Fruit fly (Drosophila melanogaster) whole organism, adult: ENCODE measurements around the gene CG10208.

ENCODE experiments used
- CG11617 ChIP-seq: fragments of 200-800 bp; sonication (Bioruptor generic); optimal IDR thresholded peaks from 2 replicates; lab custom pipeline; 2017; ENCODE audit warnings: mild to moderate bottlenecking, missing biosample characterization, missing genetic modification reagents, missing genetic modification characterization
- CG12768 ChIP-seq: fragments of 200-800 bp; sonication (Bioruptor generic); optimal IDR thresholded peaks from 2 replicates; lab custom pipeline; 2017; ENCODE audit warnings: missing biosample characterization, missing genetic modification characterization, mild to moderate bottlenecking, moderate library complexity, missing genetic modification reagents
- CG14711 ChIP-seq: fragments of 200-800 bp; sonication (Bioruptor generic); optimal IDR thresholded peaks from 2 replicates; lab custom pipeline; 2018; ENCODE audit warnings: missing biosample characterization, mild to moderate bottlenecking, missing genetic modification characterization, moderate library complexity
- CG1620 ChIP-seq: fragments of 200-800 bp; sonication (Bioruptor generic); optimal IDR thresholded peaks from 2 replicates; lab custom pipeline; 2016; ENCODE audit warnings: missing biosample characterization, missing genetic modification characterization
- CG33017 ChIP-seq: fragments of 200-800 bp; sonication (Bioruptor generic); optimal IDR thresholded peaks from 2 replicates; lab custom pipeline; 2018; ENCODE audit warnings: missing biosample characterization, mild to moderate bottlenecking, missing genetic modification characterization, moderate library complexity
- CG5204 ChIP-seq: fragments of 200-800 bp; sonication (Bioruptor generic); optimal IDR thresholded peaks from 2 replicates; lab custom pipeline; 2016; ENCODE audit warnings: missing biosample characterization, missing genetic modification characterization
- CG7045 ChIP-seq: fragments of 200-800 bp; sonication (Bioruptor generic); optimal IDR thresholded peaks from 2 replicates; lab custom pipeline; 2017; ENCODE audit warnings: missing biosample characterization, mild to moderate bottlenecking, missing genetic modification characterization
- CG7101 ChIP-seq: fragments of 200-800 bp; sonication (Bioruptor generic); optimal IDR thresholded peaks from 2 replicates; lab custom pipeline; 2018; ENCODE audit warnings: missing biosample characterization, mild to moderate bottlenecking, missing genetic modification characterization, moderate library complexity
- Clk ChIP-seq: fragments of 200-800 bp; sonication (Bioruptor generic); optimal IDR thresholded peaks from 2 replicates; lab custom pipeline; 2017; ENCODE audit warnings: missing biosample characterization, missing genetic modification characterization
- Crg-1 ChIP-seq: fragments of 200-800 bp; sonication (Bioruptor generic); optimal IDR thresholded peaks from 2 replicates; lab custom pipeline; 2016; ENCODE audit warnings: missing biosample characterization, missing genetic modification characterization
- Hr96 ChIP-seq: fragments of 200-800 bp; sonication (Bioruptor generic); optimal IDR thresholded peaks from 2 replicates; lab custom pipeline; 2016; ENCODE audit warnings: missing biosample characterization, missing genetic modification characterization
- Mnt ChIP-seq: fragments of 200-800 bp; sonication (Bioruptor generic); optimal IDR thresholded peaks from 2 replicates; lab custom pipeline; 2016; ENCODE audit warnings: missing biosample characterization, mild to moderate bottlenecking, missing genetic modification characterization
- bab1 ChIP-seq: fragments of 200-800 bp; sonication (Bioruptor generic); optimal IDR thresholded peaks from 3 replicates; lab custom pipeline; 2019; ENCODE audit warnings: missing biosample characterization, mild to moderate bottlenecking, missing genetic modification characterization, moderate library complexity
- cic ChIP-seq: fragments of 200-800 bp; sonication (Bioruptor generic); optimal IDR thresholded peaks from 2 replicates; lab custom pipeline; 2017; ENCODE audit warnings: missing biosample characterization, mild to moderate bottlenecking, missing genetic modification characterization, moderate library complexity
- cnc ChIP-seq, 2 experiments: fragments of >200 bp; optimal IDR thresholded peaks; 2 replicates each; lab custom pipeline; 2017
- kay ChIP-seq: fragments of 200-800 bp; sonication (Bioruptor generic); peaks from one replicate; lab custom pipeline; 2016; ENCODE audit warnings: missing biosample characterization, missing genetic modification characterization, borderline replicate concordance
- ovo ChIP-seq: fragments of 200-800 bp; sonication (Bioruptor generic); optimal IDR thresholded peaks from 2 replicates; lab custom pipeline; 2016; ENCODE audit warnings: missing biosample characterization, missing genetic modification characterization
- pad ChIP-seq: fragments of 200-800 bp; sonication (Bioruptor generic); optimal IDR thresholded peaks from 3 replicates; lab custom pipeline; 2017; ENCODE audit warnings: missing biosample characterization, missing genetic modification characterization, mild to moderate bottlenecking, moderate library complexity, missing genetic modification reagents
- tj ChIP-seq: fragments of 200-800 bp; sonication (Bioruptor generic); optimal IDR thresholded peaks from 3 replicates; lab custom pipeline; 2017; ENCODE audit warnings: missing biosample characterization, mild to moderate bottlenecking, missing genetic modification characterization, moderate library complexity
- toe ChIP-seq: fragments of 200-800 bp; sonication (Bioruptor generic); optimal IDR thresholded peaks from 2 replicates; lab custom pipeline; 2016; ENCODE audit warnings: missing biosample characterization, missing genetic modification characterization

The CG10208 gene

dm6 chr3R:23740968-23741367, 33.0 kb downstream of the CG10208 start:
- TF ChIP-seq Mnt (GFP tag; lab: Kevin White, UChicago) (no peak), CG12768 (GFP tag; lab: Kevin White, UChicago) (no peak), ovo (GFP tag; lab: Kevin White, UChicago) (no peak), Crg-1 (no peak), pad (GFP tag; lab: Kevin White, UChicago) (no peak), bab1 (GFP tag; lab: Kevin White, UChicago) (no peak), CG11617 (GFP tag; lab: Kevin White, UChicago) (no peak), tj (GFP tag; lab: Kevin White, UChicago) (no peak), cic (GFP tag; lab: Kevin White, UChicago) (no peak), Hr96 (GFP tag; lab: Kevin White, UChicago) (no peak), CG7101 (tag; lab: Kevin White, UChicago) (no peak), cnc (optimal IDR thresholded peaks at IDR 0.05; lab: Kevin White, UChicago) (no peak)

- TF ChIP-seq Mnt (GFP tag; lab: Kevin White, UChicago) (no peak), bab1 (GFP tag; lab: Kevin White, UChicago) (no peak), kay (no peak), tj (GFP tag; lab: Kevin White, UChicago) (no peak), CG11617 (GFP tag; lab: Kevin White, UChicago) (no peak), CG7101 (tag; lab: Kevin White, UChicago) (no peak), CG5204 (no peak), CG7045 (GFP tag; lab: Kevin White, UChicago) (no peak)
Observed at dm6 chr3R:23737676-23738574, 36.0 kb downstream of the CG10208 start.

dm6 chr3R:23736365-23736764, 37.6 kb downstream of the CG10208 start:
- TF ChIP-seq tj (GFP tag; lab: Kevin White, UChicago) (no peak), CG7045 (GFP tag; lab: Kevin White, UChicago) (no peak), Crg-1 (no peak), CG1620 (GFP tag; lab: Kevin White, UChicago) (no peak), CG5204 (no peak), bab1 (GFP tag; lab: Kevin White, UChicago) (no peak), ovo (GFP tag; lab: Kevin White, UChicago) (no peak), pad (GFP tag; lab: Kevin White, UChicago) (no peak), Mnt (GFP tag; lab: Kevin White, UChicago) (no peak), CG12768 (GFP tag; lab: Kevin White, UChicago) (no peak), cnc (optimal IDR thresholded peaks at IDR 0.05; lab: Kevin White, UChicago) (no peak), CG14711 (tag; lab: Kevin White, UChicago) (no peak), Clk (GFP tag; lab: Kevin White, UChicago) (no peak), CG7101 (tag; lab: Kevin White, UChicago) (no peak)

- TF ChIP-seq bab1 (GFP tag; lab: Kevin White, UChicago) (no peak), CG33017 (tag; lab: Kevin White, UChicago) (no peak), cic (GFP tag; lab: Kevin White, UChicago) (no peak), Mnt (GFP tag; lab: Kevin White, UChicago) (no peak), pad (GFP tag; lab: Kevin White, UChicago) (no peak), CG7101 (tag; lab: Kevin White, UChicago) (no peak), CG12768 (GFP tag; lab: Kevin White, UChicago) (no peak), Clk (GFP tag; lab: Kevin White, UChicago) (no peak), Crg-1 (no peak), CG11617 (GFP tag; lab: Kevin White, UChicago) (no peak), tj (GFP tag; lab: Kevin White, UChicago) (no peak), CG14711 (tag; lab: Kevin White, UChicago) (no peak), toe (GFP tag; lab: Kevin White, UChicago) (no peak), kay (no peak), CG7045 (GFP tag; lab: Kevin White, UChicago) (no peak)
Observed at dm6 chr3R:23735648-23736047, 38.3 kb downstream of the CG10208 start.

dm6 chr3R:23734573-23735404, 39.1 kb downstream of the CG10208 start:
- TF ChIP-seq kay (no peak), Mnt (GFP tag; lab: Kevin White, UChicago) (no peak), CG7045 (GFP tag; lab: Kevin White, UChicago) (no peak), Clk (GFP tag; lab: Kevin White, UChicago) (no peak), CG1620 (GFP tag; lab: Kevin White, UChicago) (no peak), toe (GFP tag; lab: Kevin White, UChicago) (no peak), CG11617 (GFP tag; lab: Kevin White, UChicago) (no peak), pad (GFP tag; lab: Kevin White, UChicago) (no peak), bab1 (GFP tag; lab: Kevin White, UChicago) (no peak), CG12768 (GFP tag; lab: Kevin White, UChicago) (no peak), CG33017 (tag; lab: Kevin White, UChicago) (no peak), ovo (GFP tag; lab: Kevin White, UChicago) (no peak), cic (GFP tag; lab: Kevin White, UChicago) (no peak), CG5204 (no peak)
